Worm (Caenorhabditis elegans): Measurements from ENCODE around the gene K10C8.4.

Gene K10C8.4

ce11 chrV:12679292-12679691, 16.8 kb upstream of the K10C8.4 start:
- TF ChIP-seq rnt-1 (tag; optimal IDR thresholded peaks at IDR 0.05) (no peak), Y22D7AL.16 (tag; optimal IDR thresholded peaks at IDR 0.05) (no peak), hlh-30 (tag; optimal IDR thresholded peaks at IDR 0.05; ENCODE audit: insufficient read depth) (no peak), K09A11.1 (tag; optimal IDR thresholded peaks at IDR 0.05; ENCODE audit: insufficient read depth) (no peak), ceh-2 (tag; optimal IDR thresholded peaks at IDR 0.05) (no peak), ceh-22 (tag; optimal IDR thresholded peaks at IDR 0.05) (no peak), dve-1 (tag; optimal IDR thresholded peaks at IDR 0.05) (no peak), ttx-3 (tag; optimal IDR thresholded peaks at IDR 0.05) (no peak)

DNA sequence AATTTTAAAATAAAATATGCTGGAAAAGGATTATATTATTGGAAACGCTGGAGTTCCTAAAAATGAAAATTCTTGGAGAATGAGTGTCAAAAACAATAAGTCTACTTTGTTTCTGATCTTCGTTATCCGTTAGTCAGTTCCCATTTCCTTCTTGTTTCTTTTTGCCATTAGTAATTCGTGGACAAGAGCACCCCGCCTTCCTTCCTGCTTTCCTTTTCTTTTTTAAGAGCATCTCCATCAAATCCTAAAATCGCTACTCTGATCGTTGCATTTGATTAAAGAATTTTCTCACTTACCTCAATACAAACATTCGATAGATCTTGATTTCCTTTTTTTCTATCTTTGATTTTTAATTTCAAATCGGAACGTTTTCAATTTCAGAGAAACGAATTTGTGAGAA, 16.3 kb upstream of the K10C8.4 start, which contains the start of gene frpr-15:
Gene frpr-15, plus strand, starts transcription at position 301 of the 400 bp plus-strand sequence.
- TF ChIP-seq nfya-1 (tag; optimal IDR thresholded peaks at IDR 0.05): no peak
- TF ChIP-seq hlh-8 (tag; optimal IDR thresholded peaks at IDR 0.05): no peak

- TF ChIP-seq hlh-13 (GFP tag; optimal IDR thresholded peaks at IDR 0.05) (no peak), pat-9 (tag; optimal IDR thresholded peaks at IDR 0.05) (no peak), nhr-11 (tag; optimal IDR thresholded peaks at IDR 0.05) (no peak), ceh-14 (tag; optimal IDR thresholded peaks at IDR 0.05) (no peak), sox-2 (GFP tag; IDR thresholded peaks at IDR 0.05) (no peak), tbx-2 (tag; optimal IDR thresholded peaks at IDR 0.05) (no peak), unc-55 (GFP tag; optimal IDR thresholded peaks at IDR 0.05) (no peak), hlh-30 (tag; optimal IDR thresholded peaks at IDR 0.05; ENCODE audit: insufficient read depth) (no peak), elt-2 (tag; optimal IDR thresholded peaks at IDR 0.05) (no peak), sdc-2 (tag; optimal IDR thresholded peaks at IDR 0.05) (no peak)
Measured at ce11 chrV:12683205-12683604, 12.9 kb upstream of the K10C8.4 start.

- TF ChIP-seq ceh-6 (GFP tag; optimal IDR thresholded peaks at IDR 0.05) (no peak), hlh-8 (tag; optimal IDR thresholded peaks at IDR 0.05) (no peak), ttx-3 (tag; optimal IDR thresholded peaks at IDR 0.05) (no peak), tbx-2 (tag; optimal IDR thresholded peaks at IDR 0.05) (no peak), sox-2 (GFP tag; IDR thresholded peaks at IDR 0.05) (no peak), odd-2 (tag; optimal IDR thresholded peaks at IDR 0.05) (no peak)
Measured at ce11 chrV:12695155-12695554, 913 bp upstream of the K10C8.4 start, which contains the start of gene parn-1. Gene parn-1, minus strand, starts transcription at chrV:12695255.

ce11 chrV:12696790-12697189, 722 bp downstream of the K10C8.4 start:
- no peak for TF ChIP-seq ceh-31 (tag; optimal IDR thresholded peaks at IDR 0.05)
- TF ChIP-seq sox-2 (GFP tag; IDR thresholded peaks at IDR 0.05): no peak
- TF ChIP-seq pha-4 (tag; optimal IDR thresholded peaks at IDR 0.05): no peak

DNA sequence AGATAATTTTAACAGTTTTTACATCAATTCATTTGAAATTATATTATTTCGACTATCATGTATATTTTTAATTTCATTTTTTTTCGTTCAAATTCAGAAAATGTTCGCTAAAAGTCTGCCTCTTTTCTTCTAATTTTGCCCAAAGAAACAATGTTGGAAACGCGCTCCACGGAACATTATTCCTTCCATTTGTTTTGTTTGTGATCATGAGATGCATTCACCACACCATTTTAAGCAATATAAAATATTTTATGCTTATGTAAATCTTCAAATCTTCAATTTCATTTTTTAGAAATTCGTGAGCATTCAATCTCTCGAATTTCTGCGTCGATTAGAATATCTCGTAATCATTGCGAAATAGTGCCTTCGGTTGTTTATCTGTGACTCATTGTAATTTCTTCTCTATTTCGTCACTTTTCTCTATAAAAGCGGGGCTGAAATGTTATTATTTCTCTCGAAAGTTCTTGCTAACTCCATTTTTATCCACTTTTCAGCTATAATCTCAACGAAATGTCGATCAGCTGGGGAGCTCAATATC, 1.4 kb downstream of the K10C8.4 start, which contains the start of gene istr-1:
Gene istr-1, plus strand, starts transcription at position 495 of the 538 bp plus-strand sequence.
- no peak for TF ChIP-seq ref-2 (tag; optimal IDR thresholded peaks at IDR 0.05)
- TF ChIP-seq hlh-30 (tag; optimal IDR thresholded peaks at IDR 0.05; ENCODE audit: insufficient read depth): peak; percentile 21

DNA sequence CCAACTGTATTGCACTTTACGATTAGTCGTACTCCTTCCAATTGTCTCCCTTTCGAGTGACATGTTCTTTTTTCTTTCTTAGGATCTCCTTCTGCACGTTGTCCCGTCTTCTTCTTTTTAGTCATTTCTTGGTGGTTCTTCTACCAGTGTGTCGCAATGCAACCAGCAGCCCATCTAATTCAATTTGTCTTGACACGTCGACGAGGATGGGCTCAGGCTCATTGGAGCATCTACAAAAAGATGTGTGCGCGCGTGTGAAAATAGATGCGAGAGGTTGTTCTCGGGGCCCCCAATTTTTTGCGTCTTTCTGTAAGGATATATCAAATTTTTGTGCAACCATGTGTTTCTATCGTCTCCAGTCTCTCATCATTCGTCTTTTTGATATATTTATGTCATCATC, 5.5 kb downstream of the K10C8.4 start:
- TF ChIP-seq tbx-2 (tag; optimal IDR thresholded peaks at IDR 0.05) (no peak), unc-42 (tag; optimal IDR thresholded peaks at IDR 0.05) (peak; percentile 86)

DNA sequence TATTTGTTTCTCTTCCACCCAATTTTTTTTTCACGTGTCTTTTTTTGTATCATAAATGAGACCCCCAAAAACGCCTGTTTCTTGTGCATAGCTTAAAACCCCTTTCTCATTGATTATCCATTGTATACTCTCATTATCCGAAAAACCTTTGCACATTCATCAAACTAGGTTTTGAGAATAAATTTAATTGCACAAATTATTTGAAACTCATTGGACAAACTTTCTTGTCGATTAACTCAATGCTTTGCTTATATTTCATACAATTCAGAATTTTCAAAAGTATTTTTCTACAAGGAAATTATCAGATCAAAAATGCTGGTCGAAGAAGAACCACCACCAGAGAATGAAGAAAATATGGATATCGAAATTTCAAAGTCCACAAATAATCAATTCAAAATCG, 8.0 kb downstream of the K10C8.4 start, which contains the start of gene R11D1.1:
Gene R11D1.1, plus strand, starts transcription at position 301 of the 400 bp plus-strand sequence.
- no peak for TF ChIP-seq fkh-10 (GFP tag; optimal IDR thresholded peaks at IDR 0.05)
- no peak for TF ChIP-seq T23F11.4 (GFP tag; optimal IDR thresholded peaks at IDR 0.05)
- TF ChIP-seq zip-5 (tag; optimal IDR thresholded peaks at IDR 0.05): no peak
- no peak for TF ChIP-seq Y22D7AL.16 (tag; optimal IDR thresholded peaks at IDR 0.05)
- TF ChIP-seq hlh-8 (tag; optimal IDR thresholded peaks at IDR 0.05): no peak
- no peak for TF ChIP-seq dmd-4 (tag; optimal IDR thresholded peaks at IDR 0.05; ENCODE audit: borderline replicate concordance)
- TF ChIP-seq eyg-1 (tag; optimal IDR thresholded peaks at IDR 0.05): no peak
- no peak for TF ChIP-seq hlh-15 (tag; optimal IDR thresholded peaks at IDR 0.05)
- no peak for TF ChIP-seq rnt-1 (tag; optimal IDR thresholded peaks at IDR 0.05)
- TF ChIP-seq ceh-6 (GFP tag; optimal IDR thresholded peaks at IDR 0.05): no peak
- TF ChIP-seq hlh-13 (GFP tag; optimal IDR thresholded peaks at IDR 0.05): no peak

Data from whole organism, late embryonic.